Fruit fly (Drosophila melanogaster) whole organism, embryonic: ENCODE results near the gene CycB3.

Source experiments
- Awh ChIP-seq: fragments of 200-800 bp; sonication (Bioruptor generic); IDR thresholded peaks from 2 replicates; pipeline ENCODE4, ENCODE4 v1.3.6; 2022; ENCODE audit warnings: missing biosample characterization, missing genetic modification characterization
- CG10267 ChIP-seq: fragments of 200-800 bp; sonication (Bioruptor generic); optimal IDR thresholded peaks from 2 replicates; lab custom pipeline; 2018; ENCODE audit warnings: missing biosample characterization, mild to moderate bottlenecking, missing genetic modification characterization, moderate library complexity
- CG10366 ChIP-seq: fragments of 200-800 bp; sonication (Bioruptor generic); IDR thresholded peaks from 2 replicates; pipeline ENCODE4 v1.3.6; 2022; ENCODE audit warnings: missing biosample characterization, missing genetic modification characterization
- CG11398 ChIP-seq: fragments of 200-800 bp; sonication (Bioruptor generic); optimal IDR thresholded peaks from 2 replicates; lab custom pipeline; 2016; ENCODE audit warnings: missing biosample characterization, missing genetic modification characterization
- CG13287 ChIP-seq: fragments of 200-800 bp; sonication (Bioruptor generic); IDR thresholded peaks from 2 replicates; pipeline ENCODE4 v1.3.6; 2022; ENCODE audit warnings: missing biosample characterization, missing genetic modification characterization; ENCODE audit not compliant: partially characterized antibody
- CG13775 ChIP-seq: fragments of 200-800 bp; sonication (Bioruptor generic); optimal IDR thresholded peaks from 3 replicates; lab custom pipeline; 2017; ENCODE audit warnings: missing biosample characterization, mild to moderate bottlenecking, missing genetic modification characterization
- CG14014 ChIP-seq: fragments of 200-800 bp; sonication (Bioruptor generic); IDR thresholded peaks from 2 replicates; pipeline ENCODE4 v1.3.6; 2022; ENCODE audit warnings: missing biosample characterization, missing genetic modification characterization
- CG15479 ChIP-seq: fragments of 200-800 bp; sonication (Bioruptor generic); optimal IDR thresholded peaks from 3 replicates; lab custom pipeline; 2019; ENCODE audit warnings: missing biosample characterization, mild to moderate bottlenecking, missing genetic modification characterization, moderate library complexity
- CG16813 ChIP-seq: fragments of 200-800 bp; sonication (Bioruptor generic); IDR thresholded peaks from 3 replicates; pipeline ENCODE4 v1.3.6; 2022; ENCODE audit warnings: missing biosample characterization, missing genetic modification characterization; ENCODE audit not compliant: partially characterized antibody
- CG17328 ChIP-seq: fragments of 200-800 bp; sonication (Bioruptor generic); IDR thresholded peaks from 2 replicates; pipeline ENCODE4 v1.3.6; 2022; ENCODE audit warnings: missing biosample characterization, missing genetic modification characterization
- CG32772 ChIP-seq: fragments of 200-800 bp; sonication (Bioruptor generic); IDR thresholded peaks from 2 replicates; pipeline ENCODE4 v1.3.6; 2022; ENCODE audit warnings: missing biosample characterization, missing genetic modification characterization
- CG43689 ChIP-seq: fragments of 200-800 bp; sonication (Bioruptor generic); IDR thresholded peaks from 2 replicates; pipeline ENCODE4 v1.3.6; 2022; ENCODE audit warnings: missing biosample characterization, missing genetic modification characterization
- CG4424 ChIP-seq: fragments of 200-800 bp; sonication (Bioruptor generic); optimal IDR thresholded peaks from 3 replicates; lab custom pipeline; 2016; ENCODE audit warnings: missing biosample characterization, missing genetic modification characterization
- CG5245 ChIP-seq: fragments of 200-800 bp; sonication (Bioruptor generic); optimal IDR thresholded peaks from 3 replicates; lab custom pipeline; 2016; ENCODE audit warnings: missing biosample characterization, missing genetic modification characterization
- CG7786 ChIP-seq: fragments of 200-800 bp; sonication (Bioruptor generic); optimal IDR thresholded peaks from 2 replicates; lab custom pipeline; 2016; ENCODE audit warnings: missing biosample characterization, missing genetic modification characterization
- CG8924 ChIP-seq: fragments of 200-800 bp; optimal IDR thresholded peaks from 3 replicates; lab custom pipeline; 2019; ENCODE audit warnings: missing biosample characterization, mild to moderate bottlenecking, missing genetic modification characterization, moderate library complexity
- D ChIP-seq, 2 experiments: fragments of 200-800 bp in 1 of 2; fragments of >200 bp in 1 of 2; sonication (Bioruptor generic) in 1 of 2; optimal IDR thresholded peaks; 2 replicates in 1 of 2; 3 replicates in 1 of 2; lab custom pipeline; 2017; ENCODE audit warnings: mild to moderate bottlenecking in 1 of 2, missing biosample characterization in 1 of 2, missing genetic modification characterization in 1 of 2, missing genetic modification reagents in 1 of 2
- D19A ChIP-seq: fragments of 200-800 bp; optimal IDR thresholded peaks from 3 replicates; lab custom pipeline; 2019; ENCODE audit warnings: missing biosample characterization, mild to moderate bottlenecking, missing genetic modification characterization, moderate library complexity
- D19B ChIP-seq: fragments of 200-800 bp; sonication (Bioruptor generic); optimal IDR thresholded peaks from 2 replicates; lab custom pipeline; 2017; ENCODE audit warnings: missing biosample characterization, mild to moderate bottlenecking, missing genetic modification characterization
- Fer1 ChIP-seq: fragments of 200-800 bp; sonication (Bioruptor generic); optimal IDR thresholded peaks from 2 replicates; lab custom pipeline; 2017; ENCODE audit warnings: missing biosample characterization, mild to moderate bottlenecking, missing genetic modification characterization
- HLH4C ChIP-seq: fragments of 200-800 bp; sonication (Bioruptor generic); IDR thresholded peaks from 3 replicates; pipeline ENCODE4 v1.3.6; 2022; ENCODE audit warnings: missing biosample characterization, missing genetic modification characterization; ENCODE audit not compliant: partially characterized antibody
- NC2α ChIP-seq: fragments of 200-800 bp; sonication (Bioruptor generic); optimal IDR thresholded peaks from 2 replicates; lab custom pipeline; 2016; ENCODE audit warnings: missing biosample characterization, missing genetic modification characterization
- Nf-YC ChIP-seq: fragments of 200-800 bp; optimal IDR thresholded peaks from 3 replicates; lab custom pipeline; 2019; ENCODE audit warnings: missing biosample characterization, mild to moderate bottlenecking, missing genetic modification characterization, moderate library complexity
- Oli ChIP-seq: fragments of 200-800 bp; sonication (Bioruptor generic); optimal IDR thresholded peaks from 2 replicates; lab custom pipeline; 2018; ENCODE audit warnings: missing biosample characterization, mild to moderate bottlenecking, missing genetic modification characterization, moderate library complexity
- Sry-β ChIP-seq: fragments of 200-800 bp; sonication (Bioruptor generic); optimal IDR thresholded peaks from 2 replicates; lab custom pipeline; 2018; ENCODE audit warnings: missing biosample characterization, mild to moderate bottlenecking, missing genetic modification characterization, moderate library complexity
- Taf1 ChIP-seq: fragments of 200-800 bp; sonication (Bioruptor generic); IDR thresholded peaks from 2 replicates; pipeline ENCODE4 v1.3.6; 2022; ENCODE audit warnings: missing biosample characterization, missing genetic modification characterization
- az2 ChIP-seq: fragments of 200-800 bp; sonication (Bioruptor generic); optimal IDR thresholded peaks from 3 replicates; lab custom pipeline; 2016; ENCODE audit warnings: missing biosample characterization, missing genetic modification characterization
- bsh ChIP-seq, 2 experiments: fragments of 200-800 bp; sonication (Bioruptor generic); optimal IDR thresholded peaks; 2 replicates each; lab custom pipeline; 2017 to 2018; ENCODE audit warnings: mild to moderate bottlenecking in 2 of 2, missing biosample characterization in 2 of 2, missing genetic modification characterization in 2 of 2, moderate library complexity in 1 of 2
- disco-r ChIP-seq: fragments of 200-800 bp; sonication (Bioruptor generic); optimal IDR thresholded peaks from 2 replicates; lab custom pipeline; 2016; ENCODE audit warnings: missing biosample characterization, missing genetic modification characterization
- dmrt11E ChIP-seq: fragments of 200-800 bp; sonication (Bioruptor generic); optimal IDR thresholded peaks from 3 replicates; lab custom pipeline; 2018; ENCODE audit warnings: missing biosample characterization, mild to moderate bottlenecking, missing genetic modification characterization, moderate library complexity
- gcm ChIP-seq: fragments of 200-800 bp; sonication (Bioruptor generic); optimal IDR thresholded peaks from 2 replicates; lab custom pipeline; 2019; ENCODE audit warnings: missing biosample characterization, mild to moderate bottlenecking, missing genetic modification characterization, moderate library complexity
- gem ChIP-seq: fragments of 200-800 bp; sonication (Bioruptor generic); optimal IDR thresholded peaks from 2 replicates; lab custom pipeline; 2019; ENCODE audit warnings: missing biosample characterization, mild to moderate bottlenecking, missing genetic modification characterization, moderate library complexity
- grn ChIP-seq: fragments of 200-800 bp; sonication (Bioruptor generic); optimal IDR thresholded peaks from 3 replicates; lab custom pipeline; 2017; ENCODE audit warnings: missing biosample characterization, missing genetic modification characterization
- ind ChIP-seq: fragments of 200-800 bp; sonication (Bioruptor generic); optimal IDR thresholded peaks from 3 replicates; lab custom pipeline; 2016; ENCODE audit warnings: missing biosample characterization, missing genetic modification characterization
- knrl ChIP-seq: fragments of 200-800 bp; sonication (Bioruptor generic); IDR thresholded peaks from 3 replicates; pipeline ENCODE4 v1.3.6; 2022; ENCODE audit warnings: missing biosample characterization, missing genetic modification characterization; ENCODE audit not compliant: partially characterized antibody
- lmd ChIP-seq: fragments of 200-800 bp; sonication (Bioruptor generic); IDR thresholded peaks from 2 replicates; pipeline ENCODE4 v1.3.6; 2022; ENCODE audit warnings: missing biosample characterization, missing genetic modification characterization
- nmo ChIP-seq: fragments of 200-800 bp; sonication (Bioruptor generic); optimal IDR thresholded peaks from 2 replicates; lab custom pipeline; 2018; ENCODE audit warnings: missing biosample characterization, mild to moderate bottlenecking, missing genetic modification characterization, moderate library complexity
- pho ChIP-seq: fragments of 200-800 bp; sonication (Bioruptor generic); optimal IDR thresholded peaks from 2 replicates; lab custom pipeline; 2016; ENCODE audit warnings: missing biosample characterization, missing genetic modification characterization
- pum ChIP-seq: fragments of 200-800 bp; sonication (Bioruptor generic); optimal IDR thresholded peaks from 2 replicates; lab custom pipeline; 2016; ENCODE audit warnings: missing biosample characterization, missing genetic modification characterization
- sens ChIP-seq: fragments of 200-800 bp; sonication (Bioruptor generic); peaks from one replicate; lab custom pipeline; 2016; ENCODE audit warnings: missing biosample characterization, missing genetic modification characterization
- sqz ChIP-seq: fragments of 200-800 bp; sonication (Bioruptor generic); optimal IDR thresholded peaks from 3 replicates; lab custom pipeline; 2018; ENCODE audit warnings: missing biosample characterization, mild to moderate bottlenecking, missing genetic modification characterization
- tna ChIP-seq: fragments of 200-800 bp; sonication (Bioruptor generic); IDR thresholded peaks from 2 replicates; pipeline ENCODE4 v1.3.6; 2022; ENCODE audit warnings: missing biosample characterization, missing genetic modification characterization; ENCODE audit not compliant: partially characterized antibody
- vnd ChIP-seq: fragments of 200-800 bp; sonication (Bioruptor generic); IDR thresholded peaks from 3 replicates; pipeline ENCODE4 v1.3.6; 2022; ENCODE audit warnings: missing biosample characterization, missing genetic modification characterization; ENCODE audit not compliant: partially characterized antibody
- vvl ChIP-seq: fragments of 200-800 bp; sonication (Bioruptor generic); IDR thresholded peaks from 2 replicates; pipeline ENCODE4 v1.3.6; 2022; ENCODE audit warnings: missing biosample characterization, missing genetic modification characterization
- z ChIP-seq: fragments of 200-800 bp; sonication (Bioruptor generic); IDR thresholded peaks from 3 replicates; pipeline ENCODE4 v1.3.6; 2022; ENCODE audit warnings: missing biosample characterization, missing genetic modification characterization
- zen ChIP-seq: fragments of 200-800 bp; sonication (Bioruptor generic); optimal IDR thresholded peaks from 3 replicates; lab custom pipeline; 2018; ENCODE audit warnings: missing biosample characterization, mild to moderate bottlenecking, missing genetic modification characterization, moderate library complexity
- zf30C ChIP-seq: fragments of 200-800 bp; sonication (Bioruptor generic); optimal IDR thresholded peaks from 3 replicates; lab custom pipeline; 2018; ENCODE audit warnings: missing biosample characterization, mild to moderate bottlenecking, missing genetic modification characterization

The CycB3 gene

dm6 chr3R:24845952-24846848, 24.4 kb downstream of the CycB3 start:
- 0 out of 2 replicates have a peak, but pooled peaks have one; percentile 19 for TF ChIP-seq vvl
- no peak for TF ChIP-seq bsh (GFP tag; optimal IDR thresholded peaks at IDR 0.05; lab: Kevin White, UChicago)
- peak; percentile 80 for TF ChIP-seq sqz (GFP tag; lab: Kevin White, UChicago)
- peak; percentile 61 for TF ChIP-seq grn (GFP tag; lab: Kevin White, UChicago)
- TF ChIP-seq CG10267, result no peak
- peak; percentile 76 for TF ChIP-seq gcm
- TF ChIP-seq CG15479, result peak; percentile 53
- TF ChIP-seq zen (tag; lab: Kevin White, UChicago), result peak; percentile 84
- TF ChIP-seq CG14014 (GFP tag; lab: Robert Waterston, UW), result no peak
- no peak for TF ChIP-seq pum
- TF ChIP-seq CG13287 (GFP tag; lab: Robert Waterston, UW), result no peak
- peak; percentile 48 for TF ChIP-seq sens (GFP tag; lab: Kevin White, UChicago)
- no peak for TF ChIP-seq vnd (GFP tag; lab: Robert Waterston, UW)
- TF ChIP-seq zf30C, result no peak
- TF ChIP-seq Awh (GFP tag; lab: Robert Waterston, UW), result peak; percentile 45; the same call in 1 of the 2 replicates
- TF ChIP-seq CG4424 (GFP tag; lab: Kevin White, UChicago), result no peak
- TF ChIP-seq Nf-YC (tag; lab: Kevin White, UChicago), result no peak
- 0 out of 2 replicates have a peak, but pooled peaks have one; percentile 30 for TF ChIP-seq CG32772 (GFP tag; lab: Robert Waterston, UW)
- TF ChIP-seq z (GFP tag; lab: Robert Waterston, UW), result peak; percentile 64; the same call in 1 of the 3 replicates

- TF ChIP-seq disco-r (GFP tag; lab: Kevin White, UChicago) (no peak), D (optimal IDR thresholded peaks at IDR 0.05; lab: Kevin White, UChicago) (no peak), D (GFP tag; optimal IDR thresholded peaks at IDR 0.05; lab: Kevin White, UChicago) (no peak), tna (GFP tag; lab: Robert Waterston, UW) (no peak), CG13775 (GFP tag; lab: Kevin White, UChicago) (no peak), Oli (tag; lab: Kevin White, UChicago) (no peak), CG17328 (GFP tag; lab: Robert Waterston, UW) (no peak), nmo (GFP tag; lab: Kevin White, UChicago) (no peak), Sry-β (GFP tag; lab: Kevin White, UChicago) (no peak), Fer1 (no peak), az2 (GFP tag; lab: Kevin White, UChicago) (no peak), sqz (GFP tag; lab: Kevin White, UChicago) (no peak), CG16813 (GFP tag; lab: Robert Waterston, UW) (no peak), CG11398 (GFP tag; lab: Kevin White, UChicago) (no peak), lmd (no peak), NC2α (GFP tag; lab: Kevin White, UChicago) (no peak), CG43689 (GFP tag; lab: Robert Waterston, UW) (no peak), dmrt11E (tag; lab: Kevin White, UChicago) (peak; percentile 2), HLH4C (GFP tag; lab: Robert Waterston, UW) (no peak), z (GFP tag; lab: Robert Waterston, UW) (no peak), gem (tag; lab: Kevin White, UChicago) (peak; percentile 30), D19A (tag; lab: Kevin White, UChicago) (peak; percentile 4), Taf1 (GFP tag; lab: Robert Waterston, UW) (no peak), ind (GFP tag; lab: Kevin White, UChicago) (no peak), sens (GFP tag; lab: Kevin White, UChicago) (peak; percentile 52), CG8924 (tag; lab: Kevin White, UChicago) (no peak), CG7786 (GFP tag; lab: Kevin White, UChicago) (no peak), CG32772 (GFP tag; lab: Robert Waterston, UW) (no peak), knrl (GFP tag; lab: Robert Waterston, UW) (no peak), CG10366 (no peak), pho (GFP tag; lab: Kevin White, UChicago) (no peak), CG5245 (GFP tag; lab: Kevin White, UChicago) (no peak), D19B (peak; percentile 37)
These were observed 25.5 kb downstream of the CycB3 start for dm6 chr3R:24845148-24845547.
